Worm (Caenorhabditis elegans) whole organism, young adult: ENCODE results near the gene cest-28.

Experiments
- atf-7 ChIP-seq: sonication (generic microtip); optimal IDR thresholded peaks from 2 replicates; lab custom pipeline; 2017; ENCODE audit warnings: mild to moderate bottlenecking, missing genetic modification characterization, missing compliant biosample characterization
- lsl-1 ChIP-seq: fragments of 200-800 bp; sonication (Bioruptor generic); optimal IDR thresholded peaks from 2 replicates; lab custom pipeline; 2018; ENCODE audit warnings: mild to moderate bottlenecking, missing genetic modification characterization, moderate library complexity, missing compliant biosample characterization
- nhr-90 ChIP-seq: sonication (generic microtip); optimal IDR thresholded peaks from 2 replicates; lab custom pipeline; 2016; ENCODE audit warnings: missing genotype, mild to moderate bottlenecking, missing genetic modification characterization, missing compliant biosample characterization
- pbrm-1 ChIP-seq: fragments of 200-800 bp; sonication (Bioruptor generic); IDR thresholded peaks from 2 replicates; pipeline ENCODE4 v1.3.6; 2022; ENCODE audit warnings: missing genetic modification reagents, missing genetic modification characterization, missing compliant biosample characterization
- pha-4 ChIP-seq: fragments of 150-350 bp; sonication (generic microtip); optimal IDR thresholded peaks from 2 replicates; lab custom pipeline; 2014; ENCODE audit warnings: missing biosample characterization, missing genetic modification reagents, missing genetic modification characterization
- ztf-28 ChIP-seq: fragments of 200-800 bp; sonication (Bioruptor generic); IDR thresholded peaks from 2 replicates; pipeline ENCODE4 v1.3.6; 2022; ENCODE audit warnings: missing genetic modification reagents, missing genetic modification characterization, missing compliant biosample characterization

- TF ChIP-seq atf-7 (tag; lab: Kevin White, UChicago) (no peak), ztf-28 (GFP tag; lab: Robert Waterston, UW) (no peak), lsl-1 (GFP tag; lab: Kevin White, UChicago) (no peak), pbrm-1 (no peak), nhr-90 (no peak), pha-4 (tag; lab: Kevin White, UChicago) (no peak)
These were observed 23.8 kb upstream of the cest-28 start for ce11 chrV:6645810-6646209.
